Worm (Caenorhabditis elegans) whole organism, L3 larva: ENCODE data around the gene Y110A2AL.2.

Source experiments
- ama-1 ChIP-seq: fragments of 150-350 bp; optimal IDR thresholded peaks from 2 replicates; lab custom pipeline; 2018
- egl-27 ChIP-seq: sonication (generic microtip); optimal IDR thresholded peaks from 4 replicates; lab custom pipeline; 2017; ENCODE audit warnings: missing biosample characterization, missing genetic modification reagents, missing genetic modification characterization
- fkh-10 ChIP-seq: sonication (generic microtip); optimal IDR thresholded peaks from 2 replicates; lab custom pipeline; 2017; ENCODE audit warnings: missing biosample characterization, missing genetic modification reagents, missing genetic modification characterization
- hmg-11 ChIP-seq: sonication (generic microtip); optimal IDR thresholded peaks from 2 replicates; lab custom pipeline; 2016; ENCODE audit warnings: missing genetic modification characterization, missing compliant biosample characterization
- jun-1 ChIP-seq: fragments of 150-350 bp; optimal IDR thresholded peaks from 2 replicates; lab custom pipeline; 2014; ENCODE audit warnings: missing biosample characterization, missing genetic modification reagents, missing genetic modification characterization
- lin-15B ChIP-seq: fragments of 150-350 bp; optimal IDR thresholded peaks from 2 replicates; lab custom pipeline; 2014; ENCODE audit warnings: missing biosample characterization, missing genetic modification characterization
- mdl-1 ChIP-seq: fragments of 150-350 bp; optimal IDR thresholded peaks from 2 replicates; lab custom pipeline; 2014; ENCODE audit warnings: missing biosample characterization, missing genetic modification characterization
- nhr-237 ChIP-seq: fragments of 150-350 bp; optimal IDR thresholded peaks from 2 replicates; lab custom pipeline; 2014; ENCODE audit warnings: missing biosample characterization, missing genetic modification characterization
- nhr-28 ChIP-seq: fragments of 150-350 bp; optimal IDR thresholded peaks from 2 replicates; lab custom pipeline; 2014; ENCODE audit warnings: missing biosample characterization, missing genetic modification characterization
- pqm-1 ChIP-seq: fragments of 150-350 bp; optimal IDR thresholded peaks from 2 replicates; lab custom pipeline; 2017; ENCODE audit warnings: missing biosample characterization, missing genetic modification characterization, inconsistent platforms
- unc-39 ChIP-seq: sonication (generic microtip); optimal IDR thresholded peaks from 4 replicates; lab custom pipeline; 2017; ENCODE audit warnings: missing biosample characterization, missing genetic modification characterization
- ztf-11 ChIP-seq: fragments of 150-350 bp; optimal IDR thresholded peaks from 2 replicates; lab custom pipeline; 2014; ENCODE audit warnings: missing biosample characterization, missing genetic modification characterization

DNA sequence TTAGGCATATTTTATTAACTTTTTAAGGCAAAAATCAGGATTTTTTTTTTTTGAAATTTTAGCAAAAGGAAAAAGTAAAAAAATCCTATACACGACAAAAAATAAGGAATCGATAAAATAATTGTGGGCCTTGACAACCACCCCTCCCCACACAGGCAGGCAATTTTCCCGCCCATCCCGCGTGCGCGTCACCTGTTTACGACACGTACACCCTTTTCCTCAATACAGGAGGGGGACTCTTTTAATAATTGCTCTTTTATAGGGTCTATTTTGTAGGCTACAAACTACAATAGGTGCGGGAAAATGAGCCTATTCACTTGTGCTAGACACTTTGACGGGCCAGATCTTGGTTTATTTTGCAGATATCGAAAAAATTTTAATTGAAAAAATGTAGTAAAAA lies 35.3 kb upstream of the Y110A2AL.2 start:
- no peak for TF ChIP-seq nhr-28 (tag; lab: Kevin White, UChicago)
- no peak for TF ChIP-seq hmg-11 (tag; lab: Kevin White, UChicago)
- no peak for TF ChIP-seq egl-27 (tag; lab: Kevin White, UChicago)
- TF ChIP-seq lin-15B (tag; lab: Kevin White, UChicago): no peak
- TF ChIP-seq jun-1 (tag; lab: Kevin White, UChicago): no peak
- TF ChIP-seq unc-39 (tag; lab: Kevin White, UChicago): no peak
- TF ChIP-seq mdl-1: no peak
- TF ChIP-seq ama-1 (lab: Kevin White, UChicago): no peak
- no peak for TF ChIP-seq fkh-10 (GFP tag; lab: Kevin White, UChicago)
- no peak for TF ChIP-seq pqm-1 (tag; lab: Kevin White, UChicago)
- no peak for TF ChIP-seq nhr-237
- no peak for TF ChIP-seq ztf-11
